Worm (Caenorhabditis elegans): Measurements from ENCODE around the gene istr-1.

DNA sequence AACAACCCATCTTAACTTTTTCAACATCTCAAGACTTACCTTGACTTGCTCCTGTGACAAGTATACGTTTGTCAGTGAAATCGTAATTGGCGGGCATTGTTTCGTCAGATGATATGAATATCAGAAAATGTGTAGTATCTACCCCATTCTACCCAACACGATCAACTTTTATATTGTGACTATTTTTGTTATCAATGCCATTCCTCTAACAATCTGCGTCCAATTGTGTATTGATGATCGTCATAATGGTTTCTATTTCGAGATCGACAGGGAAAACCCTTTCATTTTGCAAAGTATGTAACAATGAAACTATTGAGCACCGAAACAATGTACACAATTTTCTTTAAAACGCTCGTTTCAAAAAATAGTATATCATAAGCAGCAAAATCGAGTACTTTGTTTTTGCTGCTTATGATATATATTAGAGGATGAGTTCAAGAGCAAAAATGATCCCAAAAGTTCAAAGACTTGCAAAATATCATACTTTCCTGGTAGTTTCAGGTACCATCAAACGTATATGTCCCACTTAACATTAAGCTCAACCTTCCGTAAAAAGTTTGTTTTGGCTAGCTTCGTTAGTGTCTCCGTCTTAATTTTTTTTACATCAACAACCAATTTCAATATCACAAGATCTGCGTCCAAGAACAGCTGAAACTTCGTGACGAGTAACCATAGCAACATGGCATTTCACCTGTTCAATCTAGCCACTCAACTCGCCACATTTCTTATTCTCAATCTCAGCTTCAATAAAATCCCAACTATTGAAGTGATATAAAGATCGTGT lies 36.0 kb downstream of the istr-1 start, which contains the start of the genes dhs-21 and xbx-9:
- TF ChIP-seq nhr-12 (tag; optimal IDR thresholded peaks at IDR 0.05) (no peak), nhr-11 (tag; optimal IDR thresholded peaks at IDR 0.05) (no peak), lin-39 (tag; optimal IDR thresholded peaks at IDR 0.05) (no peak), unc-39 (tag; optimal IDR thresholded peaks at IDR 0.05) (no peak), fos-1 (tag; optimal IDR thresholded peaks at IDR 0.05) (no peak), fkh-10 (GFP tag; optimal IDR thresholded peaks at IDR 0.05) (no peak), ztf-11 (tag; optimal IDR thresholded peaks at IDR 0.05) (no peak), lsy-12 (tag; optimal IDR thresholded peaks at IDR 0.05) (no peak), snpc-4 (tag; optimal IDR thresholded peaks at IDR 0.05) (no peak)
